Fruit fly (Drosophila melanogaster) whole organism: ENCODE measurements around the gene CG33252.

Source experiments
- pan ChIP-seq: fragments of >200 bp; optimal IDR thresholded peaks from 2 replicates; lab custom pipeline; 2017
- psq ChIP-seq: fragments of >200 bp; optimal IDR thresholded peaks from 2 replicates; lab custom pipeline; 2017
- usp ChIP-seq: fragments of >200 bp; optimal IDR thresholded peaks from 2 replicates; lab custom pipeline; 2017; ENCODE audit warnings: missing biosample characterization, missing genetic modification characterization, mixed read lengths

DNA sequence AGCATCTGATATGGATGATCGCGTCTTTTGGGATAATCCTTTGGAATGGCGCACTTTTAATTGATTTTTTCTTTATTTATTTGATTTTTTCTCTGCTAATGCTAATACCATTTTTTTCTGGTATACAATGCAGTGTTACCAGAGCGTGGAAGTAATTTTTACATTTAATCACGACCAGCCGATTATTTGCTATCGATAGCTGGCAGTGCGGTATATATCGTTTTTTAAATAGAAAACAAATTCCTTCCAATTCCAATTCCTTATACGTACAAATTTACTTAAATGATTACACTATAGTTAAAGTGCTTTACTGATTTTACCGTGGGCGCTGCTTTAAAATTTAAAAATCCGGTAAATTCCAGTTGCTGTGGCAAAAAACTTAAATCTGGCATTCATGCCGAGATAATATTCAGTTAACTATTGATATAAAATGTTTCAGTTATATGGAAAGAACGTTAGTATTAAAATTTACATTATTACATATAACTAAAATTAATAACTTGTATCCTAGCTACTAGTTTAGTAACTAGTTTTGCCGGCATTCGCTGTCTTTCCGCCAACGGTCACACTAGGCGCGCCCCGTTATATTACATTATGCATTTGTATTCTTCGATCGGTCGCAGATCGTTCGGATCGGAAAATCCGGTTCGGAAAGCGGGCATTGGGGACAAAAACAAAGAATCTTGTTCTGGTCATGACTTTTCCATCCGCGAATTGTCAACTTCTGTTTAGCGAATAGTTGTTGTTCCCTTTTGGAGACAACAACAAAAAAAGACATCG lies 45.9 kb upstream of the CG33252 start, which contains the start of the genes CG13001 and RhoGAP15B:
- TF ChIP-seq usp (GFP tag; lab: Kevin White, UChicago) = no peak
- TF ChIP-seq pan (lab: Kevin White, UChicago) = no peak
- no peak for TF ChIP-seq psq (lab: Kevin White, UChicago)
